Worm (Caenorhabditis elegans) whole organism, L3 larva: ENCODE measurements around the gene F20D6.12.
A peak's percentile ranks its signal among the peaks of the same experiment; 100 is the strongest.

Experiments used
- egl-27 ChIP-seq: sonication (generic microtip); optimal IDR thresholded peaks from 4 replicates; lab custom pipeline; 2017; ENCODE audit warnings: missing biosample characterization, missing genetic modification reagents, missing genetic modification characterization
- hmg-11 ChIP-seq: sonication (generic microtip); optimal IDR thresholded peaks from 2 replicates; lab custom pipeline; 2016; ENCODE audit warnings: missing genetic modification characterization, missing compliant biosample characterization
- nhr-12 ChIP-seq: fragments of 150-350 bp; optimal IDR thresholded peaks from 2 replicates; lab custom pipeline; 2014; ENCODE audit warnings: missing biosample characterization, missing genetic modification characterization
- pha-4 ChIP-seq: fragments of 150-350 bp; optimal IDR thresholded peaks from 2 replicates; lab custom pipeline; 2014; ENCODE audit warnings: missing biosample characterization, missing genetic modification reagents, missing genetic modification characterization
- sea-2 ChIP-seq: fragments of 150-350 bp; sonication (generic microtip); optimal IDR thresholded peaks from 4 replicates; lab custom pipeline; 2014; ENCODE audit warnings: missing biosample characterization, missing genetic modification reagents, missing genetic modification characterization
- skn-1 ChIP-seq: fragments of 150-350 bp; optimal IDR thresholded peaks from 2 replicates; lab custom pipeline; 2014; ENCODE audit warnings: missing biosample characterization, missing genetic modification characterization
- snpc-4 ChIP-seq: fragments of 150-350 bp; optimal IDR thresholded peaks from 2 replicates; lab custom pipeline; 2014; ENCODE audit warnings: missing biosample characterization, missing genetic modification characterization
- unc-39 ChIP-seq: sonication (generic microtip); optimal IDR thresholded peaks from 4 replicates; lab custom pipeline; 2017; ENCODE audit warnings: missing biosample characterization, missing genetic modification characterization

ce11 chrV:8228712-8229119, 38.8 kb upstream of the F20D6.12 start:
- peak; percentile 86 for TF ChIP-seq pha-4 (tag; lab: Kevin White, UChicago)
- peak; percentile 66 for TF ChIP-seq egl-27
- TF ChIP-seq skn-1 = no peak
- no peak for TF ChIP-seq nhr-12 (tag; lab: Kevin White, UChicago)
- no peak for TF ChIP-seq unc-39
- peak; percentile 99 for TF ChIP-seq snpc-4 (tag; lab: Kevin White, UChicago)
- no peak for TF ChIP-seq sea-2 (GFP tag; lab: Kevin White, UChicago)
- peak; percentile 80 for TF ChIP-seq hmg-11 (tag; lab: Kevin White, UChicago)
